Worm (Caenorhabditis elegans) whole organism, late embryonic: ENCODE results near the gene srj-33.
A peak's percentile ranks its signal among the peaks of the same experiment; 100 is the strongest.

Experiments
- F13H6.1 ChIP-seq: sonication (generic microtip); optimal IDR thresholded peaks from 2 replicates; lab custom pipeline; 2016; ENCODE audit warnings: missing genetic modification characterization, missing compliant biosample characterization
- K09A11.1 ChIP-seq: sonication (generic microtip); optimal IDR thresholded peaks from 2 replicates; lab custom pipeline; 2017; ENCODE audit warnings: antibody characterized with exemption, mild to moderate bottlenecking, missing genetic modification characterization, missing compliant biosample characterization; ENCODE audit not compliant: insufficient read depth
- T23F11.4 ChIP-seq: fragments of 200-800 bp; sonication (Bioruptor generic); optimal IDR thresholded peaks from 2 replicates; lab custom pipeline; 2018; ENCODE audit warnings: mild to moderate bottlenecking, missing genetic modification characterization, missing compliant biosample characterization
- Y22D7AL.16 ChIP-seq: sonication (generic microtip); optimal IDR thresholded peaks from 2 replicates; lab custom pipeline; 2016; ENCODE audit warnings: missing genetic modification characterization, missing compliant biosample characterization
- ahr-1 ChIP-seq: sonication (generic microtip); optimal IDR thresholded peaks from 2 replicates; lab custom pipeline; 2016; ENCODE audit warnings: missing genetic modification characterization, missing compliant biosample characterization
- ama-1 ChIP-seq: fragments of 150-350 bp; optimal IDR thresholded peaks from 2 replicates; lab custom pipeline; 2014
- ceh-19 ChIP-seq: fragments of 200-800 bp; sonication (Bioruptor generic); optimal IDR thresholded peaks from 2 replicates; lab custom pipeline; 2018; ENCODE audit warnings: mild to moderate bottlenecking, missing genetic modification characterization, missing compliant biosample characterization
- ceh-2 ChIP-seq: sonication (generic microtip); optimal IDR thresholded peaks from 2 replicates; lab custom pipeline; 2016; ENCODE audit warnings: missing genotype, missing genetic modification characterization, missing compliant biosample characterization
- ceh-22 ChIP-seq: sonication (generic microtip); optimal IDR thresholded peaks from 2 replicates; lab custom pipeline; 2017; ENCODE audit warnings: missing biosample characterization, missing genetic modification characterization
- ceh-24 ChIP-seq: sonication (generic microtip); optimal IDR thresholded peaks from 2 replicates; lab custom pipeline; 2016; ENCODE audit warnings: mild to moderate bottlenecking, missing genetic modification characterization, missing compliant biosample characterization
- ceh-30 ChIP-seq: fragments of 150-350 bp; optimal IDR thresholded peaks from 2 replicates; lab custom pipeline; 2014; ENCODE audit warnings: missing biosample characterization, missing genetic modification characterization
- ceh-45 ChIP-seq: fragments of 200-800 bp; sonication (Bioruptor generic); IDR thresholded peaks from 2 replicates; pipeline ENCODE4 v1.3.6; 2022; ENCODE audit warnings: missing genetic modification reagents, missing genetic modification characterization, missing compliant biosample characterization
- ceh-48 ChIP-seq: sonication (generic microtip); optimal IDR thresholded peaks from 2 replicates; lab custom pipeline; 2016; ENCODE audit warnings: missing genetic modification characterization, inconsistent platforms, missing compliant biosample characterization
- ceh-6 ChIP-seq: fragments of 200-800 bp; sonication (Bioruptor generic); optimal IDR thresholded peaks from 2 replicates; lab custom pipeline; 2018; ENCODE audit warnings: mild to moderate bottlenecking, missing genetic modification characterization, missing compliant biosample characterization
- ceh-9 ChIP-seq: sonication (generic microtip); optimal IDR thresholded peaks from 2 replicates; lab custom pipeline; 2016; ENCODE audit warnings: mild to moderate bottlenecking, missing genetic modification characterization, inconsistent platforms, missing compliant biosample characterization
- che-1 ChIP-seq: sonication (generic microtip); optimal IDR thresholded peaks from 2 replicates; lab custom pipeline; 2016; ENCODE audit warnings: mild to moderate bottlenecking, missing genetic modification characterization, missing compliant biosample characterization
- elt-2 ChIP-seq: sonication (generic microtip); optimal IDR thresholded peaks from 2 replicates; lab custom pipeline; 2016; ENCODE audit warnings: missing genetic modification reagents, missing genetic modification characterization, missing compliant biosample characterization
- ets-4 ChIP-seq: sonication (generic microtip); optimal IDR thresholded peaks from 2 replicates; lab custom pipeline; 2016; ENCODE audit warnings: missing genetic modification characterization, missing compliant biosample characterization
- eyg-1 ChIP-seq: sonication (generic microtip); optimal IDR thresholded peaks from 2 replicates; lab custom pipeline; 2016; ENCODE audit warnings: missing genotype, missing genetic modification characterization, missing compliant biosample characterization
- fkh-6 ChIP-seq: sonication (generic microtip); optimal IDR thresholded peaks from 2 replicates; lab custom pipeline; 2016; ENCODE audit warnings: missing genetic modification characterization, missing compliant biosample characterization
- gmeb-2 ChIP-seq: sonication (generic microtip); optimal IDR thresholded peaks from 2 replicates; lab custom pipeline; 2016; ENCODE audit warnings: missing genetic modification characterization, inconsistent platforms, missing compliant biosample characterization
- hlh-6 ChIP-seq: sonication (generic microtip); optimal IDR thresholded peaks from 2 replicates; lab custom pipeline; 2016; ENCODE audit warnings: missing genotype, missing genetic modification characterization, missing compliant biosample characterization
- lin-11 ChIP-seq: fragments of 200-800 bp; sonication (Bioruptor generic); optimal IDR thresholded peaks from 2 replicates; lab custom pipeline; 2018; ENCODE audit warnings: mild to moderate bottlenecking, missing genetic modification characterization, missing compliant biosample characterization
- madf-2 ChIP-seq: sonication (generic microtip); optimal IDR thresholded peaks from 2 replicates; lab custom pipeline; 2017; ENCODE audit warnings: missing genetic modification characterization, missing compliant biosample characterization
- mec-3 ChIP-seq: sonication (generic microtip); optimal IDR thresholded peaks from 2 replicates; lab custom pipeline; 2016; ENCODE audit warnings: borderline replicate concordance, missing genetic modification characterization, missing compliant biosample characterization
- nhr-11 ChIP-seq: fragments of 150-350 bp; optimal IDR thresholded peaks from 2 replicates; lab custom pipeline; 2014; ENCODE audit warnings: missing biosample characterization, missing genetic modification characterization
- pag-3 ChIP-seq: sonication (generic microtip); optimal IDR thresholded peaks from 2 replicates; lab custom pipeline; 2016; ENCODE audit warnings: missing compliant biosample characterization, missing genetic modification characterization, borderline replicate concordance
- pat-9 ChIP-seq: fragments of 200-800 bp; sonication (Bioruptor generic); optimal IDR thresholded peaks from 2 replicates; lab custom pipeline; 2018; ENCODE audit warnings: mild to moderate bottlenecking, missing genetic modification characterization, moderate library complexity, missing compliant biosample characterization
- pax-1 ChIP-seq: fragments of 150-350 bp; optimal IDR thresholded peaks from 2 replicates; lab custom pipeline; 2014; ENCODE audit warnings: missing biosample characterization, missing genetic modification characterization
- pha-2 ChIP-seq: sonication (generic microtip); optimal IDR thresholded peaks from 2 replicates; lab custom pipeline; 2017; ENCODE audit warnings: mild to moderate bottlenecking, missing genetic modification characterization, missing compliant biosample characterization
- pqm-1 ChIP-seq: sonication (generic microtip); optimal IDR thresholded peaks from 2 replicates; lab custom pipeline; 2016; ENCODE audit warnings: missing genetic modification characterization, missing compliant biosample characterization
- pros-1 ChIP-seq: fragments of 150-350 bp; optimal IDR thresholded peaks from 2 replicates; lab custom pipeline; 2014; ENCODE audit warnings: missing biosample characterization, missing genetic modification reagents, missing genetic modification characterization
- ref-2 ChIP-seq: sonication (generic microtip); optimal IDR thresholded peaks from 2 replicates; lab custom pipeline; 2016; ENCODE audit warnings: missing genetic modification characterization, missing compliant biosample characterization
- rnt-1 ChIP-seq: sonication (generic microtip); optimal IDR thresholded peaks from 2 replicates; lab custom pipeline; 2016; ENCODE audit warnings: missing genetic modification characterization, missing compliant biosample characterization
- sdc-2 ChIP-seq: sonication (generic microtip); optimal IDR thresholded peaks from 2 replicates; lab custom pipeline; 2016; ENCODE audit warnings: missing genotype, missing genetic modification characterization, missing compliant biosample characterization
- sox-2 ChIP-seq: fragments of 200-800 bp; sonication (Bioruptor generic); IDR thresholded peaks from 2 replicates; pipeline ENCODE4 v1.3.6; 2022; ENCODE audit warnings: missing genetic modification reagents, missing genetic modification characterization, missing compliant biosample characterization
- sox-4 ChIP-seq: sonication (generic microtip); optimal IDR thresholded peaks from 2 replicates; lab custom pipeline; 2017; ENCODE audit warnings: mild to moderate bottlenecking, missing genetic modification characterization, inconsistent platforms, missing compliant biosample characterization
- tbx-7 ChIP-seq: sonication (generic microtip); optimal IDR thresholded peaks from 2 replicates; lab custom pipeline; 2016; ENCODE audit warnings: missing genotype, missing genetic modification characterization, missing compliant biosample characterization
- ttx-3 ChIP-seq: sonication (generic microtip); optimal IDR thresholded peaks from 2 replicates; lab custom pipeline; 2016; ENCODE audit warnings: missing genetic modification reagents, missing genetic modification characterization, missing compliant biosample characterization
- unc-3 ChIP-seq, 2 experiments: fragments of 200-800 bp in 1 of 2; sonication (Bioruptor generic) in 1 of 2; sonication (generic microtip) in 1 of 2; conservative IDR thresholded peaks in 1 of 2; optimal IDR thresholded peaks in 1 of 2; 2 replicates each; pipeline versions ENCODE4 v1.3.6 to Lab custom; 2016 to 2022; ENCODE audit warnings: missing compliant biosample characterization in 2 of 2, missing genetic modification characterization in 2 of 2, missing genetic modification reagents in 1 of 2
- unc-42 ChIP-seq: sonication (generic microtip); optimal IDR thresholded peaks from 2 replicates; lab custom pipeline; 2016; ENCODE audit warnings: missing genotype, missing genetic modification characterization, missing compliant biosample characterization
- unc-55 ChIP-seq: sonication (generic microtip); optimal IDR thresholded peaks from 2 replicates; lab custom pipeline; 2017; ENCODE audit warnings: missing biosample characterization, missing genetic modification reagents, missing genetic modification characterization
- zip-5 ChIP-seq: sonication (generic microtip); optimal IDR thresholded peaks from 2 replicates; lab custom pipeline; 2016; ENCODE audit warnings: missing genetic modification characterization, missing compliant biosample characterization

srj-33 gene

DNA sequence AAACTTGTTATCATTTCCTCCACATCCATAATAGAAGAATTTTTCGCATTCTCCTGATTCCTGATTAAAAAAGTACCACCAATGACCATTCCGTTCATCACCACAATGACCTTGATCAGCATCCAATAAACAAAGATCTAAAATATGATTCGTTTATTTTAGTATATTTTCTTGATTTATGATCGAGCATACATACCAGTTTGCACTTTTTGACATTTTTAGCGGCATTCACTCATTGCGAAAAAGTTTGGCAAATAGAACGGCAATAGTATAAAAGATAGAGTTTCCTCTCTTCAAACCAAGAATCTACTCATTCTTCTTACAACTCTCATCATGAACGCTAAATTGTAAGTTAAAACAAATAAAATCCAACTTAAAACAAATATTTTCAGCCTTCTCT is 23.5 kb downstream of the srj-33 start, which contains the start of gene fipr-10:
TSS of gene fipr-10 (plus strand) at position 301 of the 400 bp plus-strand sequence.
- TF ChIP-seq pat-9: no peak
- TF ChIP-seq ets-4 (tag; lab: Kevin White, UChicago): no peak
- TF ChIP-seq ama-1 (lab: Kevin White, UChicago): no peak
- no peak for TF ChIP-seq nhr-11 (tag; lab: Kevin White, UChicago)
- no peak for TF ChIP-seq gmeb-2 (tag; lab: Kevin White, UChicago)
- TF ChIP-seq ceh-22: no peak
- TF ChIP-seq, all 69 proteins: peak for 0

DNA sequence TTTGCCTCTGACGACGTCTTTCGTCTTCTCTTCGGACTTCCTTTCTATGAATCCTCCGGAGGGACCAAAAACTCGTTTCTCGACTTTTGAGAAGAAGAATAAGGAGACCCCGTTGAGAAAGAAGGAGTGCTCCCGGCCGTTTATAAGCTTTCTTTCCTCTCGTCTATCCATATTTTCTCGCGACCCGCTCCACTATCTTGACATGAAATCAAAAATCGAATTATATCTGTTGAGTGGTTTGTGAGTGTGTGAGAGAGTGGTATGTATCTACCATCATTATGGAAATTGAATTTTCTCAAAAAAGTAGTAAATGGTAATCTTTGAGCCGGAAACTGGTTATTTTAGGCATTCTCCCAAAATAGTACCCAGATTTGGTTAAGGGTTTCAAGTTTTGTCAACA is 26.2 kb downstream of the srj-33 start:
- TF ChIP-seq unc-42 (tag; lab: Kevin White, UChicago) (peak; percentile 90), che-1 (no peak)
- TF ChIP-seq, all 69 proteins: peak for 1

DNA sequence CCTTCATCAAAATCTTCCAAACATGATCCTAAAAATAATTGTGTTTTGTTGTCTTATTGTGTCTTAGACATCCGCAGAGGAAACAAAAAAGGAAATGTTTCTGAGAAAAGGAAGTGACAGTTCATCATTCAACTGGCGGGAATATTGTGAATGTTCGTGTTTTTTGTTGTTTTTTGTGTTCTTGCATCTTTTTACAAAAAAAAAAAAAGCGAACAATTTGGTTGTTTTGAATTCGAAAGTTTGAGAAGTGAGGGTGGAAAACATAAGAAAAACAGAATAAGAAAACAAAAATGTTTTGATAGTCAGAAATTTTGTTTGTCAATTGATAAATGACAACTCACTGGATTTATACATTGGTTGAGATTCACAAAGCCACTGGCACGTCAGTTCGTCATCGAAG is 27.7 kb downstream of the srj-33 start:
- no peak for TF ChIP-seq pros-1 (tag; lab: Kevin White, UChicago)
- no peak for TF ChIP-seq lin-11 (tag; lab: Kevin White, UChicago)
- TF ChIP-seq ceh-48 (tag; lab: Kevin White, UChicago): no peak
- TF ChIP-seq sdc-2 (tag; lab: Kevin White, UChicago): no peak
- no peak for TF ChIP-seq zip-5 (tag; lab: Kevin White, UChicago)

DNA sequence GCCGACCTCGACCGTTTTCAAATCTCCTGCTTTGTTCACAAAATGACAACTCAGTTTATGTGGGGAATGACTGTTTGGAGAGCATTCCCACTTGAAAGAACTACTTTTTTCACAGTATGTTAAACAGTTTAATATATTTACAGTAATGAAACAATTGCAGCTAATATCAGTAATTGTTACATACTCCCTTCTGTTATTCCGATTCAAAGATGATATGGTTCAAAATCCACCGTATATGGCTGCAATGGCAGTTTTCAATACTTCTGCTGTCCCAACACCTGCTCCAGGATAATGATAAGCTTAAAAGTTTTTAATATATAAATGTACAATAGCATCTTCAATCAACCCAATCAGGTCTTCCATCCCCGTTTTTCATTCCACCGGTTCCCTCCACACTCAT is 30.1 kb downstream of the srj-33 start:
- TF ChIP-seq eyg-1: no peak
- no peak for TF ChIP-seq Y22D7AL.16 (tag; lab: Kevin White, UChicago)
- TF ChIP-seq madf-2 (tag; lab: Kevin White, UChicago): no peak
- no peak for TF ChIP-seq ceh-19 (GFP tag; lab: Kevin White, UChicago)
- no peak for TF ChIP-seq tbx-7 (tag; lab: Kevin White, UChicago)
- TF ChIP-seq F13H6.1 (tag; lab: Kevin White, UChicago): no peak
- no peak for TF ChIP-seq sdc-2 (tag; lab: Kevin White, UChicago)
- TF ChIP-seq ceh-2 (tag; lab: Kevin White, UChicago): no peak
- TF ChIP-seq ceh-24 (tag; lab: Kevin White, UChicago): no peak
- no peak for TF ChIP-seq pax-1 (tag; lab: Kevin White, UChicago)
- TF ChIP-seq unc-55 (GFP tag; lab: Kevin White, UChicago): no peak
- TF ChIP-seq sox-4 (tag; lab: Kevin White, UChicago): no peak
- no peak for TF ChIP-seq ttx-3 (tag; lab: Kevin White, UChicago)
- TF ChIP-seq mec-3: no peak
- TF ChIP-seq pag-3 (tag; lab: Kevin White, UChicago): no peak
- no peak for TF ChIP-seq ama-1 (lab: Kevin White, UChicago)
- TF ChIP-seq ref-2 (tag; lab: Kevin White, UChicago): no peak
- no peak for TF ChIP-seq ceh-48 (tag; lab: Kevin White, UChicago)
- no peak for TF ChIP-seq pqm-1 (tag; lab: Kevin White, UChicago)
- TF ChIP-seq, all 69 proteins: peak for 0

DNA sequence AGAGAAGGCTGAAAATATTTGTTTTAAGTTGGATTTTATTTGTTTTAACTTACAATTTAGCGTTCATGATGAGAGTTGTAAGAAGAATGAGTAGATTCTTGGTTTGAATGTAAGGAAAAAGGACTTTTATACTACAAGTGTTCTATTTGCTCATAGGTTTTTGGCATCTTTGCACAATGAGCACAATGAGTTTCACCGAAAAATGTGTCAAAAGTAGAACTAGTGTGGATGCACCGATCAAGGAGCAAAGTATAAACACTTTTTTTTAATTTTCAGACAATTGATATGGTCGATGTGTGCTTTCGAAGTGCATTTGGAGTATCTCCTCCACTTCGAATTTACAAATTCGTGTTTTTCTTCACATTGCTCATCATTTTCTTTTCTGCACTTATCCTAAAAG is 31.2 kb downstream of the srj-33 start, which contains the start of gene fipr-11:
TSS of gene fipr-11 (minus strand) at position 101 of the 400 bp plus-strand sequence.
- TF ChIP-seq ets-4 (tag; lab: Kevin White, UChicago): no peak
- no peak for TF ChIP-seq madf-2 (tag; lab: Kevin White, UChicago)
- no peak for TF ChIP-seq elt-2 (tag; lab: Kevin White, UChicago)
- no peak for TF ChIP-seq rnt-1 (tag; lab: Kevin White, UChicago)
- no peak for TF ChIP-seq ceh-30 (tag; lab: Kevin White, UChicago)
- no peak for TF ChIP-seq hlh-6 (tag; lab: Kevin White, UChicago)
- no peak for TF ChIP-seq K09A11.1 (tag; lab: Kevin White, UChicago)
- TF ChIP-seq ceh-6 (GFP tag; lab: Kevin White, UChicago): no peak
- TF ChIP-seq ahr-1 (tag; lab: Kevin White, UChicago): no peak
- TF ChIP-seq T23F11.4 (GFP tag; lab: Kevin White, UChicago): no peak
- no peak for TF ChIP-seq ceh-45 (GFP tag; lab: Robert Waterston, UW)
- no peak for TF ChIP-seq pha-2 (tag; lab: Kevin White, UChicago)
- no peak for TF ChIP-seq unc-42 (tag; lab: Kevin White, UChicago)
- TF ChIP-seq ttx-3 (tag; lab: Kevin White, UChicago): no peak
- TF ChIP-seq fkh-6: no peak
- no peak for TF ChIP-seq ceh-9 (tag; lab: Kevin White, UChicago)
- TF ChIP-seq sox-2 (GFP tag; lab: Robert Waterston, UW): no peak
- no peak for TF ChIP-seq ceh-48 (tag; lab: Kevin White, UChicago)
- TF ChIP-seq gmeb-2 (tag; lab: Kevin White, UChicago): no peak
- no peak for TF ChIP-seq unc-3 (GFP tag; conservative IDR thresholded peaks at IDR 0.05; lab: Robert Waterston, UW)
- TF ChIP-seq unc-3 (tag; optimal IDR thresholded peaks at IDR 0.05; lab: Kevin White, UChicago): no peak
